Worm (Caenorhabditis elegans): ENCODE data around the gene lact-1.

DNA sequence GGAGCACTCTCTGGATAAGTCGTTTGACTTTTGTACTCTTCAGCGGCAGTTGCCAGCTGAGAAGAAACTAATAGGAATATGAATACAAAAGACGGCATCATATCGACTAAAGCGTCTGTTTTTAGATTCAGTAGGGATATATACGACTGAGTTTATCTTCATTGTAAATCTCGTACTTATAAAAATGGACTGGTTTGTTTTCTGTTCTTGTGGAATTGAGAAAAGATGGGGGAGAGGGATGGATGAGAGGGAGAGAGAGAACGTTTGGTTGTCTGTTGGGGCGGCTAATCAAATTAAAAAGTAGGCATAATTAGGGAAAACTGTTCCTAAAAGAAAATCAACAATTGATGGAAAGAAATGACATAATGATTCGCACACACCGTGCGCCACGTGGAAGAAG lies 9.2 kb upstream of the lact-1 start, which contains the start of gene grd-7:
- TF ChIP-seq ama-1 (optimal IDR thresholded peaks at IDR 0.05): no peak
- TF ChIP-seq ets-7 (tag; optimal IDR thresholded peaks at IDR 0.05): no peak
- TF ChIP-seq pes-1 (GFP tag; IDR thresholded peaks at IDR 0.05): no peak
- no peak for TF ChIP-seq tra-4 (tag; optimal IDR thresholded peaks at IDR 0.05)
- no peak for TF ChIP-seq tbx-11 (GFP tag; IDR thresholded peaks at IDR 0.05)
- TF ChIP-seq scrt-1 (GFP tag; IDR thresholded peaks at IDR 0.05): no peak

All from whole organism, early embryonic.